Fruit fly (Drosophila melanogaster): ENCODE data around the gene CG10996.

CG10996 gene

dm6 chrX:13791011-13791410, 6.4 kb downstream of the CG10996 start, which contains the start of gene CG10993:
Gene CG10993, minus strand, starts transcription at chrX:13791111.
- TF ChIP-seq CG11902 (GFP tag; optimal IDR thresholded peaks at IDR 0.05), result no peak
- TF ChIP-seq CG32006 (GFP tag; optimal IDR thresholded peaks at IDR 0.05), result no peak
- no peak for TF ChIP-seq CG9139 (GFP tag; optimal IDR thresholded peaks at IDR 0.05)
- no peak for TF ChIP-seq Blimp-1 (GFP tag; optimal IDR thresholded peaks at IDR 0.05)
- TF ChIP-seq CG3032 (tag; optimal IDR thresholded peaks at IDR 0.05), result no peak
- TF ChIP-seq CG11294 (GFP tag; IDR thresholded peaks at IDR 0.05), result no peak
- no peak for TF ChIP-seq esn (GFP tag; optimal IDR thresholded peaks at IDR 0.05)
- no peak for TF ChIP-seq Eip93F (GFP tag; optimal IDR thresholded peaks at IDR 0.05)
- TF ChIP-seq CG1621 (tag; optimal IDR thresholded peaks at IDR 0.05), result no peak
- no peak for TF ChIP-seq CG16779 (tag; optimal IDR thresholded peaks at IDR 0.05)
- TF ChIP-seq pdm3 (GFP tag; optimal IDR thresholded peaks at IDR 0.05), result no peak
- no peak for TF ChIP-seq net (GFP tag; optimal IDR thresholded peaks at IDR 0.05)

- TF ChIP-seq OdsH (GFP tag; optimal IDR thresholded peaks at IDR 0.05) (no peak), CG11294 (GFP tag; IDR thresholded peaks at IDR 0.05) (no peak), pdm3 (GFP tag; optimal IDR thresholded peaks at IDR 0.05) (peak; percentile 14), CG16779 (tag; optimal IDR thresholded peaks at IDR 0.05) (no peak), ss (GFP tag; optimal IDR thresholded peaks at IDR 0.05) (peak in 1 of 2 experiments; percentile 9), Ets21C (GFP tag; optimal IDR thresholded peaks at IDR 0.05) (no peak), CG4318 (GFP tag; optimal IDR thresholded peaks at IDR 0.05) (no peak), Lpt (GFP tag; optimal IDR thresholded peaks at IDR 0.05) (no peak), Eip78C (GFP tag) (peak; percentile 37), CG10669 (GFP tag; optimal IDR thresholded peaks at IDR 0.05) (no peak), Eip93F (GFP tag; optimal IDR thresholded peaks at IDR 0.05) (no peak), CG8319 (GFP tag; optimal IDR thresholded peaks at IDR 0.05) (no peak), dsx (GFP tag; optimal IDR thresholded peaks at IDR 0.05; ENCODE audit: poor library complexity, severe bottlenecking) (no peak), topi (GFP tag; optimal IDR thresholded peaks at IDR 0.05) (no peak), CG7368 (GFP tag; optimal IDR thresholded peaks at IDR 0.05) (peak; percentile 13), Ets96B (tag; optimal IDR thresholded peaks at IDR 0.05) (no peak), net (GFP tag; optimal IDR thresholded peaks at IDR 0.05) (no peak), fkh (GFP tag; optimal IDR thresholded peaks at IDR 0.05) (no peak), Hr4 (GFP tag; optimal IDR thresholded peaks at IDR 0.05) (peak; percentile 23), CG1621 (tag; optimal IDR thresholded peaks at IDR 0.05) (no peak), CG6792 (GFP tag; optimal IDR thresholded peaks at IDR 0.05) (no peak), CG9139 (GFP tag; optimal IDR thresholded peaks at IDR 0.05) (no peak), dac (GFP tag; optimal IDR thresholded peaks at IDR 0.05) (no peak), svp (GFP tag) (peak; percentile 58), CG11762 (GFP tag; optimal IDR thresholded peaks at IDR 0.05; ENCODE audit: insufficient read depth) (no peak), CG3919 (GFP tag; optimal IDR thresholded peaks at IDR 0.05) (no peak), Hr39 (GFP tag; optimal IDR thresholded peaks at IDR 0.05) (no peak), achi (GFP tag; optimal IDR thresholded peaks at IDR 0.05) (no peak), CG15336 (GFP tag; IDR thresholded peaks at IDR 0.05) (no peak), CG32006 (GFP tag; optimal IDR thresholded peaks at IDR 0.05) (peak; percentile 22), salr (GFP tag; optimal IDR thresholded peaks at IDR 0.05) (peak in 1 of 2 experiments; percentile 23), CG11902 (GFP tag; optimal IDR thresholded peaks at IDR 0.05) (no peak), CG6808 (GFP tag; optimal IDR thresholded peaks at IDR 0.05) (no peak), Sox102F (GFP tag; optimal IDR thresholded peaks at IDR 0.05) (peak; percentile 8), fd59A (GFP tag; optimal IDR thresholded peaks at IDR 0.05) (peak; percentile 18), CG3032 (tag; optimal IDR thresholded peaks at IDR 0.05) (peak; percentile 36), Met (GFP tag; optimal IDR thresholded peaks at IDR 0.05) (no peak), spab (GFP tag; optimal IDR thresholded peaks at IDR 0.05) (no peak), Blimp-1 (GFP tag; optimal IDR thresholded peaks at IDR 0.05) (no peak), CG8632 (GFP tag; optimal IDR thresholded peaks at IDR 0.05) (no peak), cyc (GFP tag; optimal IDR thresholded peaks at IDR 0.05) (peak; percentile 2), acj6 (GFP tag; optimal IDR thresholded peaks at IDR 0.05) (peak; percentile 1), Gug (GFP tag; IDR thresholded peaks at IDR 0.05) (0 out of 2 replicates have a peak, but pooled peaks have one; percentile 7), fd85E (GFP tag; optimal IDR thresholded peaks at IDR 0.05) (no peak), lz (GFP tag; optimal IDR thresholded peaks at IDR 0.05) (no peak), CG34406 (GFP tag; optimal IDR thresholded peaks at IDR 0.05) (no peak)
Observed at dm6 chrX:13788973-13789682, 8.3 kb downstream of the CG10996 start.
